Fruit fly (Drosophila melanogaster) whole organism, embryonic: ENCODE data around the gene CG14142.

ENCODE experiments used
- Abd-B ChIP-seq: fragments of 200-800 bp; sonication (Bioruptor generic); optimal IDR thresholded peaks from 2 replicates; lab custom pipeline; 2018; ENCODE audit warnings: missing biosample characterization, mild to moderate bottlenecking, missing genetic modification characterization, moderate library complexity
- Ada2b ChIP-seq: fragments of 200-800 bp; sonication (Bioruptor generic); IDR thresholded peaks from 2 replicates; pipeline ENCODE4 v1.3.6; 2022; ENCODE audit warnings: missing biosample characterization, missing genetic modification characterization
- CG11398 ChIP-seq: fragments of 200-800 bp; sonication (Bioruptor generic); optimal IDR thresholded peaks from 2 replicates; lab custom pipeline; 2016; ENCODE audit warnings: missing biosample characterization, missing genetic modification characterization
- CG12236 ChIP-seq: fragments of 200-800 bp; sonication (Bioruptor generic); optimal IDR thresholded peaks from 2 replicates; lab custom pipeline; 2016; ENCODE audit warnings: missing biosample characterization, missing genetic modification characterization
- CG12391 ChIP-seq: fragments of 200-800 bp; sonication (Bioruptor generic); optimal IDR thresholded peaks from 3 replicates; lab custom pipeline; 2018; ENCODE audit warnings: missing biosample characterization, mild to moderate bottlenecking, missing genetic modification characterization, moderate library complexity
- CG17328 ChIP-seq: fragments of 200-800 bp; sonication (Bioruptor generic); IDR thresholded peaks from 2 replicates; pipeline ENCODE4 v1.3.6; 2022; ENCODE audit warnings: missing biosample characterization, missing genetic modification characterization
- CG17385 ChIP-seq: fragments of 200-800 bp; sonication (Bioruptor generic); optimal IDR thresholded peaks from 3 replicates; lab custom pipeline; 2018; ENCODE audit warnings: missing biosample characterization, mild to moderate bottlenecking, missing genetic modification characterization
- CG31365 ChIP-seq: fragments of 200-800 bp; sonication (Bioruptor generic); optimal IDR thresholded peaks from 2 replicates; lab custom pipeline; 2018; ENCODE audit warnings: missing biosample characterization, mild to moderate bottlenecking, missing genetic modification characterization
- CG4707 ChIP-seq: fragments of 200-800 bp; sonication (Bioruptor generic); optimal IDR thresholded peaks from 2 replicates; lab custom pipeline; 2018; ENCODE audit warnings: missing biosample characterization, mild to moderate bottlenecking, missing genetic modification characterization, moderate library complexity
- CG4730 ChIP-seq: fragments of 200-800 bp; sonication (Bioruptor generic); IDR thresholded peaks from 2 replicates; pipeline ENCODE4 v1.3.6; 2022; ENCODE audit warnings: missing biosample characterization, missing genetic modification characterization
- CG4820 ChIP-seq: fragments of 200-800 bp; sonication (Bioruptor generic); optimal IDR thresholded peaks from 3 replicates; lab custom pipeline; 2016; ENCODE audit warnings: missing biosample characterization, missing genetic modification characterization
- CG4854 ChIP-seq: fragments of 200-800 bp; sonication (Bioruptor generic); optimal IDR thresholded peaks from 2 replicates; lab custom pipeline; 2016; ENCODE audit warnings: missing biosample characterization, missing genetic modification characterization, inconsistent platforms
- CG7372 ChIP-seq: fragments of 200-800 bp; sonication (Bioruptor generic); IDR thresholded peaks from 2 replicates; pipeline ENCODE4 v1.3.6; 2022; ENCODE audit warnings: missing biosample characterization, missing genetic modification characterization
- CG9817 ChIP-seq: fragments of 200-800 bp; sonication (Bioruptor generic); optimal IDR thresholded peaks from 2 replicates; lab custom pipeline; 2018; ENCODE audit warnings: missing biosample characterization, mild to moderate bottlenecking, missing genetic modification characterization, moderate library complexity
- CHES-1-like ChIP-seq: fragments of 200-800 bp; sonication (Bioruptor generic); optimal IDR thresholded peaks from 2 replicates; lab custom pipeline; 2016; ENCODE audit warnings: missing biosample characterization, missing genetic modification characterization
- Dip2 ChIP-seq: fragments of 200-800 bp; sonication (Bioruptor generic); IDR thresholded peaks from 2 replicates; pipeline ENCODE4 v1.3.6; 2022; ENCODE audit warnings: missing biosample characterization, missing genetic modification characterization
- Dip3 ChIP-seq: fragments of 200-800 bp; sonication (Bioruptor generic); optimal IDR thresholded peaks from 3 replicates; lab custom pipeline; 2016; ENCODE audit warnings: missing biosample characterization, missing genetic modification characterization
- Dref ChIP-seq: fragments of 200-800 bp; sonication (Bioruptor generic); IDR thresholded peaks from 2 replicates; pipeline ENCODE4 v1.3.6; 2022; ENCODE audit warnings: missing biosample characterization, missing genetic modification characterization
- H2.0 ChIP-seq: fragments of 200-800 bp; sonication (Bioruptor generic); IDR thresholded peaks from 2 replicates; pipeline ENCODE4 v1.3.6; 2022; ENCODE audit warnings: missing biosample characterization, missing genetic modification characterization
- MTF-1 ChIP-seq: fragments of 200-800 bp; sonication (Bioruptor generic); optimal IDR thresholded peaks from 2 replicates; lab custom pipeline; 2018; ENCODE audit warnings: missing biosample characterization, mild to moderate bottlenecking, missing genetic modification characterization, borderline replicate concordance
- Med ChIP-seq: fragments of 200-800 bp; sonication (Bioruptor generic); peaks from one replicate; lab custom pipeline; 2016; ENCODE audit warnings: missing biosample characterization, missing genetic modification characterization, mild to moderate bottlenecking, inconsistent platforms, moderate library complexity
- Scr ChIP-seq: fragments of 200-800 bp; sonication (Bioruptor generic); IDR thresholded peaks from 2 replicates; pipeline ENCODE4 v1.3.6; 2022; ENCODE audit warnings: missing biosample characterization, missing genetic modification characterization; ENCODE audit not compliant: partially characterized antibody
- Ssrp ChIP-seq: fragments of 200-800 bp; sonication (Bioruptor generic); optimal IDR thresholded peaks from 2 replicates; lab custom pipeline; 2018; ENCODE audit warnings: missing biosample characterization, mild to moderate bottlenecking, missing genetic modification characterization, moderate library complexity
- bsh ChIP-seq, 2 experiments: fragments of 200-800 bp; sonication (Bioruptor generic); optimal IDR thresholded peaks; 2 replicates each; lab custom pipeline; 2017 to 2018; ENCODE audit warnings: mild to moderate bottlenecking in 2 of 2, missing biosample characterization in 2 of 2, missing genetic modification characterization in 2 of 2, moderate library complexity in 1 of 2
- chinmo ChIP-seq: fragments of 200-800 bp; sonication (Bioruptor generic); IDR thresholded peaks from 4 replicates; pipeline ENCODE4 v1.3.6; 2022; ENCODE audit warnings: missing biosample characterization, missing genetic modification characterization; ENCODE audit not compliant: partially characterized antibody
- chn ChIP-seq: fragments of 200-800 bp; sonication (Bioruptor generic); optimal IDR thresholded peaks from 2 replicates; lab custom pipeline; 2016; ENCODE audit warnings: missing biosample characterization, missing genetic modification characterization
- crp ChIP-seq, 2 experiments: fragments of 200-800 bp; sonication (Bioruptor generic); optimal IDR thresholded peaks; 2 replicates in 1 of 2; 3 replicates in 1 of 2; lab custom pipeline; 2017; ENCODE audit warnings: missing biosample characterization in 2 of 2, missing genetic modification characterization in 2 of 2, mild to moderate bottlenecking in 1 of 2, moderate library complexity in 1 of 2
- danr ChIP-seq: fragments of 200-800 bp; sonication (Bioruptor generic); IDR thresholded peaks from 2 replicates; pipeline ENCODE4 v1.3.6; 2022; ENCODE audit warnings: missing biosample characterization, missing genetic modification characterization
- dysf ChIP-seq: fragments of 200-800 bp; sonication (Bioruptor generic); IDR thresholded peaks from 3 replicates; pipeline ENCODE4 v1.3.6; 2022; ENCODE audit warnings: missing biosample characterization, missing genetic modification characterization
- eyg ChIP-seq: fragments of 200-800 bp; sonication (Bioruptor generic); optimal IDR thresholded peaks from 3 replicates; lab custom pipeline; 2016; ENCODE audit warnings: missing biosample characterization, missing genetic modification characterization
- gro ChIP-seq: fragments of 200-800 bp; sonication (Bioruptor generic); optimal IDR thresholded peaks from 2 replicates; lab custom pipeline; 2016; ENCODE audit warnings: missing biosample characterization, missing genetic modification characterization
- hkb ChIP-seq, 2 experiments: fragments of 200-800 bp in 1 of 2; fragments of >200 bp in 1 of 2; sonication (Bioruptor generic) in 1 of 2; IDR thresholded peaks in 1 of 2; optimal IDR thresholded peaks in 1 of 2; 2 replicates each; pipeline versions ENCODE4 v1.3.6 to Lab custom; 2017 to 2022; ENCODE audit warnings: missing biosample characterization in 1 of 2, missing genetic modification characterization in 1 of 2
- inv ChIP-seq: fragments of 200-800 bp; sonication (Bioruptor generic); IDR thresholded peaks from 2 replicates; pipeline ENCODE4 v1.3.6; 2022; ENCODE audit warnings: missing biosample characterization, missing genetic modification characterization; ENCODE audit not compliant: partially characterized antibody
- jumu ChIP-seq: fragments of 200-800 bp; sonication (Bioruptor generic); optimal IDR thresholded peaks from 3 replicates; lab custom pipeline; 2016; ENCODE audit warnings: missing biosample characterization, missing genetic modification characterization
- kay ChIP-seq: fragments of 200-800 bp; sonication (Bioruptor generic); optimal IDR thresholded peaks from 2 replicates; lab custom pipeline; 2016; ENCODE audit warnings: missing biosample characterization, missing genetic modification characterization
- klu ChIP-seq: fragments of 200-800 bp; sonication (Bioruptor generic); IDR thresholded peaks from 2 replicates; pipeline ENCODE4 v1.3.6; 2022; ENCODE audit warnings: missing biosample characterization, missing genetic modification characterization
- lmd ChIP-seq: fragments of 200-800 bp; sonication (Bioruptor generic); IDR thresholded peaks from 2 replicates; pipeline ENCODE4 v1.3.6; 2022; ENCODE audit warnings: missing biosample characterization, missing genetic modification characterization
- mam ChIP-seq: fragments of 200-800 bp; sonication (Bioruptor generic); optimal IDR thresholded peaks from 3 replicates; lab custom pipeline; 2016; ENCODE audit warnings: missing biosample characterization, missing genetic modification characterization
- onecut ChIP-seq: fragments of 200-800 bp; sonication (Bioruptor generic); IDR thresholded peaks from 2 replicates; pipeline ENCODE4 v1.3.6; 2022; ENCODE audit warnings: missing biosample characterization, missing genetic modification characterization
- peb ChIP-seq: fragments of 200-800 bp; sonication (Bioruptor generic); IDR thresholded peaks from 2 replicates; pipeline ENCODE4 v1.3.6; 2022; ENCODE audit warnings: missing biosample characterization, missing genetic modification characterization
- pfk ChIP-seq: fragments of 200-800 bp; sonication (Bioruptor generic); optimal IDR thresholded peaks from 2 replicates; lab custom pipeline; 2018; ENCODE audit warnings: missing biosample characterization, mild to moderate bottlenecking, missing genetic modification characterization, moderate library complexity
- pita ChIP-seq: fragments of 200-800 bp; sonication (Bioruptor generic); optimal IDR thresholded peaks from 2 replicates; lab custom pipeline; 2017; ENCODE audit warnings: missing biosample characterization, mild to moderate bottlenecking, missing genetic modification characterization
- prd ChIP-seq, 3 experiments: fragments of >200 bp in 2 of 3; fragments of 200-800 bp in 1 of 3; sonication (Bioruptor generic) in 1 of 3; optimal IDR thresholded peaks in 2 of 3; IDR thresholded peaks in 1 of 3; 2 replicates in 2 of 3; 3 replicates in 1 of 3; pipeline versions ENCODE4 v1.3.6 to Lab custom; 2017 to 2022; ENCODE audit warnings: missing biosample characterization in 1 of 3, missing genetic modification characterization in 1 of 3
- pum ChIP-seq: fragments of 200-800 bp; sonication (Bioruptor generic); optimal IDR thresholded peaks from 2 replicates; lab custom pipeline; 2016; ENCODE audit warnings: missing biosample characterization, missing genetic modification characterization
- sd ChIP-seq: fragments of 200-800 bp; sonication (Bioruptor generic); optimal IDR thresholded peaks from 3 replicates; lab custom pipeline; 2018; ENCODE audit warnings: missing biosample characterization, mild to moderate bottlenecking, missing genetic modification characterization, moderate library complexity
- tgo ChIP-seq: fragments of 200-800 bp; sonication (Bioruptor generic); IDR thresholded peaks from 3 replicates; pipeline ENCODE4 v1.3.6; 2022; ENCODE audit warnings: missing biosample characterization, missing genetic modification characterization
- usp ChIP-seq: fragments of >200 bp; optimal IDR thresholded peaks from 2 replicates; lab custom pipeline; 2017; ENCODE audit warnings: missing biosample characterization, missing genetic modification characterization
- wor ChIP-seq: fragments of 200-800 bp; sonication (Bioruptor generic); IDR thresholded peaks from 2 replicates; pipeline ENCODE4 v1.3.6; 2022; ENCODE audit warnings: missing biosample characterization, missing genetic modification characterization
- zfh1 ChIP-seq: fragments of 200-800 bp; sonication (Bioruptor generic); IDR thresholded peaks from 3 replicates; pipeline ENCODE4 v1.3.6; 2022; ENCODE audit warnings: missing biosample characterization, missing genetic modification characterization

The CG14142 gene

dm6 chr3L:11173049-11173564 lies at the start of gene CG14142 (continued):
- TF ChIP-seq prd (optimal IDR thresholded peaks at IDR 0.05; lab: Kevin White, UChicago) = no peak
- 0 out of 3 replicates have a peak, but pooled peaks have one; percentile 32 for TF ChIP-seq prd (GFP tag; IDR thresholded peaks at IDR 0.05; lab: Robert Waterston, UW)
- no peak for TF ChIP-seq usp
- TF ChIP-seq mam = no peak
- TF ChIP-seq bsh (GFP tag; optimal IDR thresholded peaks at IDR 0.05; lab: Kevin White, UChicago) = peak in 1 of 2 experiments; percentile 32
- TF ChIP-seq CG12391 (tag; lab: Kevin White, UChicago) = peak; percentile 6
- no peak for TF ChIP-seq CG4730 (GFP tag; lab: Robert Waterston, UW)
- TF ChIP-seq Abd-B (GFP tag; lab: Kevin White, UChicago) = no peak
- TF ChIP-seq CHES-1-like (GFP tag; lab: Kevin White, UChicago) = no peak
- TF ChIP-seq pita (GFP tag; lab: Kevin White, UChicago) = no peak
- no peak for TF ChIP-seq danr (GFP tag; lab: Robert Waterston, UW)
- TF ChIP-seq eyg (GFP tag; lab: Kevin White, UChicago) = no peak
- peak; percentile 58; the same call in 1 of the 3 replicates for TF ChIP-seq zfh1 (GFP tag; lab: Robert Waterston, UW)
- 0 out of 2 replicates have a peak, but pooled peaks have one; percentile 15 for TF ChIP-seq Ada2b (GFP tag; lab: Robert Waterston, UW)
- no peak for TF ChIP-seq wor (GFP tag; lab: Robert Waterston, UW)
- no peak; the same call in 1 of the 2 replicates for TF ChIP-seq klu (GFP tag; lab: Robert Waterston, UW)
- TF ChIP-seq Ssrp = no peak
- TF ChIP-seq chinmo (GFP tag; lab: Robert Waterston, UW) = no peak
- TF ChIP-seq inv (GFP tag; lab: Robert Waterston, UW) = no peak
- no peak for TF ChIP-seq Dip3
- peak; percentile 15; the same call in 1 of the 2 replicates for TF ChIP-seq lmd
- no peak for TF ChIP-seq Dref (GFP tag; lab: Robert Waterston, UW)
- no peak for TF ChIP-seq chn (GFP tag; lab: Kevin White, UChicago)
- TF ChIP-seq jumu (GFP tag; lab: Kevin White, UChicago) = no peak
- no peak for TF ChIP-seq onecut (GFP tag; lab: Robert Waterston, UW)
- TF ChIP-seq hkb (optimal IDR thresholded peaks at IDR 0.05; lab: Kevin White, UChicago) = no peak
- 0 out of 2 replicates have a peak, but pooled peaks have one; percentile 16 for TF ChIP-seq hkb (GFP tag; IDR thresholded peaks at IDR 0.05; lab: Robert Waterston, UW)
- TF ChIP-seq CG7372 (GFP tag; lab: Robert Waterston, UW) = peak; percentile 35
- no peak for TF ChIP-seq CG11398 (GFP tag; lab: Kevin White, UChicago)
- TF ChIP-seq CG17328 (GFP tag; lab: Robert Waterston, UW) = no peak
- TF ChIP-seq pfk = no peak
- no peak for TF ChIP-seq gro (GFP tag; lab: Kevin White, UChicago)
- TF ChIP-seq tgo (GFP tag; lab: Robert Waterston, UW) = no peak
- peak; percentile 16 for TF ChIP-seq CG4707 (GFP tag; lab: Kevin White, UChicago)

dm6 chr3L:11123598-11124284 lies 49.6 kb upstream of the CG14142 start:
- no peak for TF ChIP-seq Dip2
- TF ChIP-seq sd = peak; percentile 25
- no peak for TF ChIP-seq CG4854 (GFP tag; lab: Kevin White, UChicago)
- TF ChIP-seq CG31365 (tag; lab: Kevin White, UChicago) = no peak
- TF ChIP-seq dysf (GFP tag; lab: Robert Waterston, UW) = no peak
- TF ChIP-seq CG12236 = no peak
- TF ChIP-seq CG17385 (GFP tag; lab: Kevin White, UChicago) = no peak
- peak; percentile 3 for TF ChIP-seq Med
- no peak for TF ChIP-seq kay (GFP tag; lab: Kevin White, UChicago)
- no peak for TF ChIP-seq CG9817 (tag; lab: Kevin White, UChicago)
- TF ChIP-seq H2.0 (GFP tag; lab: Robert Waterston, UW) = no peak
- no peak for TF ChIP-seq pum (GFP tag; lab: Kevin White, UChicago)
- TF ChIP-seq Scr (GFP tag; lab: Robert Waterston, UW) = no peak
- TF ChIP-seq MTF-1 (GFP tag; lab: Kevin White, UChicago) = no peak
- TF ChIP-seq peb (GFP tag; lab: Robert Waterston, UW) = no peak
- TF ChIP-seq CG4820 (GFP tag; lab: Kevin White, UChicago) = no peak
- peak in 1 of 2 experiments; percentile 60 for TF ChIP-seq crp (GFP tag; optimal IDR thresholded peaks at IDR 0.05; lab: Kevin White, UChicago)
